Worm (Caenorhabditis elegans) whole organism, early embryonic: ENCODE measurements around the gene arl-5.

Experiments used
- B0310.2 ChIP-seq: sonication (generic microtip); optimal IDR thresholded peaks from 2 replicates; lab custom pipeline; 2016; ENCODE audit warnings: mild to moderate bottlenecking, missing genetic modification characterization, missing compliant biosample characterization
- F13C5.2 ChIP-seq: sonication (generic microtip); optimal IDR thresholded peaks from 2 replicates; lab custom pipeline; 2017; ENCODE audit warnings: mild to moderate bottlenecking, missing genetic modification characterization, inconsistent platforms, missing compliant biosample characterization
- aly-1 ChIP-seq: sonication (generic microtip); optimal IDR thresholded peaks from 2 replicates; lab custom pipeline; 2016; ENCODE audit warnings: missing genetic modification characterization, missing compliant biosample characterization
- ama-1 ChIP-seq: fragments of 150-350 bp; optimal IDR thresholded peaks from 2 replicates; lab custom pipeline; 2014
- ceh-13 ChIP-seq: fragments of 200-800 bp; sonication (Bioruptor generic); optimal IDR thresholded peaks from 2 replicates; lab custom pipeline; 2018; ENCODE audit warnings: mild to moderate bottlenecking, missing genetic modification characterization, missing compliant biosample characterization
- ceh-36 ChIP-seq: sonication (generic microtip); optimal IDR thresholded peaks from 2 replicates; lab custom pipeline; 2016; ENCODE audit warnings: missing genetic modification characterization, inconsistent platforms, missing compliant biosample characterization
- ets-7 ChIP-seq: sonication (generic microtip); optimal IDR thresholded peaks from 2 replicates; lab custom pipeline; 2016; ENCODE audit warnings: missing genotype, missing genetic modification characterization, missing compliant biosample characterization
- flt-1 ChIP-seq: fragments of 200-800 bp; sonication (Bioruptor generic); IDR thresholded peaks from 2 replicates; pipeline ENCODE4 v1.3.6; 2022; ENCODE audit warnings: missing genetic modification characterization, missing compliant biosample characterization
- hmbx-1 ChIP-seq: sonication (generic microtip); optimal IDR thresholded peaks from 2 replicates; lab custom pipeline; 2016; ENCODE audit warnings: mild to moderate bottlenecking, missing genetic modification characterization, missing compliant biosample characterization
- hmg-4 ChIP-seq: fragments of 200-800 bp; sonication (Bioruptor generic); optimal IDR thresholded peaks from 2 replicates; lab custom pipeline; 2018; ENCODE audit warnings: mild to moderate bottlenecking, missing genetic modification characterization, missing compliant biosample characterization
- hnd-1 ChIP-seq: sonication (generic microtip); optimal IDR thresholded peaks from 2 replicates; lab custom pipeline; 2016; ENCODE audit warnings: missing genetic modification characterization, missing compliant biosample characterization
- pes-1 ChIP-seq: fragments of 200-800 bp; sonication (Bioruptor generic); IDR thresholded peaks from 2 replicates; pipeline ENCODE4 v1.3.6; 2022; ENCODE audit warnings: missing genetic modification reagents, missing genetic modification characterization, missing compliant biosample characterization
- scrt-1 ChIP-seq: fragments of 200-800 bp; sonication (Bioruptor generic); IDR thresholded peaks from 2 replicates; pipeline ENCODE4 v1.3.6; 2022; ENCODE audit warnings: missing genetic modification characterization, missing compliant biosample characterization
- sea-1 ChIP-seq: fragments of 200-800 bp; sonication (Bioruptor generic); conservative IDR thresholded peaks from 2 replicates; pipeline ENCODE4 v1.3.6; 2022; ENCODE audit warnings: missing genetic modification characterization, missing compliant biosample characterization
- tbx-11 ChIP-seq: fragments of 200-800 bp; sonication (Bioruptor generic); IDR thresholded peaks from 2 replicates; pipeline ENCODE4 v1.3.6; 2022; ENCODE audit warnings: missing genetic modification characterization, missing compliant biosample characterization
- tbx-37 ChIP-seq: fragments of 200-800 bp; sonication (Bioruptor generic); conservative IDR thresholded peaks from 2 replicates; pipeline ENCODE4 v1.3.6; 2022; ENCODE audit warnings: missing genetic modification reagents, missing genetic modification characterization, missing compliant biosample characterization
- tra-4 ChIP-seq: sonication (generic microtip); optimal IDR thresholded peaks from 2 replicates; lab custom pipeline; 2017; ENCODE audit warnings: missing genetic modification characterization, missing compliant biosample characterization

arl-5 gene

DNA sequence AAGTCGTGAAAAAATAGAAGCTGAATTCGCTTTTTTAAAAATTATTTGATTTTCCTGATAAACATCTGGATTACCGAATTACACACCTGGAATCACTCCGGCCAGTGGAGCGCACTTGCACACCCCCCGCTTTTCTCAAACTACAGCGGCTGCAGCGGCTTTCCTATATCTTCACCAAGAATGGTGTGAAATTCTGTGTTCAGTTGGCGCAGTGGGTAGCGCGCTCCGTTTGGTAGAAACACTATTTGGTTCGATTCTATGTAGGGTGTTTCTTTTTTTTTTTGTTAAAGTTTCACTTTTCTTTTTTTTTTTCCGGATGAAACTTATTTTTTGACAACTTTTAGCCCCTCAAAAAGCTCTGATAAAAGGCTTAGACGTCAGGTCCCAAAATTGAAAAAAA is 26.1 kb downstream of the arl-5 start:
- TF ChIP-seq scrt-1 (GFP tag; lab: Robert Waterston, UW) (peak; percentile 73), tbx-37 (GFP tag; lab: Robert Waterston, UW) (peak; percentile 73), pes-1 (GFP tag; lab: Robert Waterston, UW) (peak; percentile 80), tbx-11 (GFP tag; lab: Robert Waterston, UW) (peak; percentile 74; the same call in 1 of the 2 replicates), flt-1 (GFP tag; lab: Robert Waterston, UW) (peak; percentile 71; the same call in 1 of the 2 replicates)

DNA sequence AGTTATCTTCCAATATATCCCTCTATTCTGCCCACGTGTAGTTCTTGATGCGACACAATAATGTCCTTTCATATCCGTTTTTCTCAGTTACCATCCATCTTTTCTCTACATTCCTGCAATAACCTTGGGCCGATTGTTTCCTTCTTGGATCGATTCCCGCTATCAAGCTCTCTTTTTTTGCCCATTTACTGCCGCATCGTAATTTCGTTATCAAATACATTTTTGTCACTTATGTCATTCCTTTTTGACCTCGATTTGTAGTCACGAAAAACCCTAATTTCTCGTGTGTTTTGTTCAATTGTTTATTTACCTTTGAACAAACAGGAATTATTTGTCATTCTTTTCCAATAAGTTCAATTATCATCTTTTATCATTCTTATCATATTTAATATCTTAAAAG is 26.9 kb downstream of the arl-5 start:
- TF ChIP-seq B0310.2 (tag; lab: Kevin White, UChicago) (no peak), tra-4 (tag; lab: Kevin White, UChicago) (no peak), scrt-1 (GFP tag; lab: Robert Waterston, UW) (no peak), hmbx-1 (tag; lab: Kevin White, UChicago) (no peak), hmg-4 (GFP tag; lab: Kevin White, UChicago) (no peak), F13C5.2 (no peak), ama-1 (lab: Kevin White, UChicago) (no peak), tbx-11 (GFP tag; lab: Robert Waterston, UW) (no peak), flt-1 (GFP tag; lab: Robert Waterston, UW) (no peak), hnd-1 (no peak), ets-7 (tag; lab: Kevin White, UChicago) (no peak), pes-1 (GFP tag; lab: Robert Waterston, UW) (no peak), ceh-13 (GFP tag; lab: Kevin White, UChicago) (no peak), ceh-36 (tag; lab: Kevin White, UChicago) (no peak), aly-1 (tag; lab: Kevin White, UChicago) (no peak), tbx-37 (GFP tag; lab: Robert Waterston, UW) (no peak), sea-1 (GFP tag; lab: Robert Waterston, UW) (no peak)

DNA sequence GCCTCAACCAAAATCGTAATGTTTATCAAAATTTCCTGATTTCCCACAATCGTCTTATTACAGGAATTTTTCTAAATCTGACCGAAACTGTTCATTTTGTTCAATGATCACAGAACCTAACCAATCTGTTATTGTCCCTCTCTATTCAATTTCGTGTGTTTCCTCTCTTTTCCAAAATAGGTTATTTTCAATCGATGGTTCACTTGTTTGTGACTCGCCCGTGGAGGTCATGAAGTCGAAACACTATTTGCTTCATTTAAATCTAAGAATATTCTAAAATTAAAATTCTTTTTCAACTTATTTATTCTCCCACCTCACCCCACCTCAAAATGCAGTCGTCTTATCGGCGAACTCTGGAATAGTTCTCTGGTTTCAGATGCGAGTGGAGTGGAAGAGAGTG is 27.8 kb downstream of the arl-5 start:
- no peak for TF ChIP-seq B0310.2 (tag; lab: Kevin White, UChicago)
- no peak for TF ChIP-seq ama-1 (lab: Kevin White, UChicago)
- no peak for TF ChIP-seq hmg-4 (GFP tag; lab: Kevin White, UChicago)
- no peak for TF ChIP-seq scrt-1 (GFP tag; lab: Robert Waterston, UW)

ce11 chrIII:9851547-9851946 is 28.5 kb downstream of the arl-5 start, which contains the start of gene K11H3.3:
TSS of gene K11H3.3 (plus strand) at chrIII:9851854.
- TF ChIP-seq ets-7 (tag; lab: Kevin White, UChicago) (no peak), ceh-13 (GFP tag; lab: Kevin White, UChicago) (no peak), pes-1 (GFP tag; lab: Robert Waterston, UW) (no peak), tbx-37 (GFP tag; lab: Robert Waterston, UW) (no peak), scrt-1 (GFP tag; lab: Robert Waterston, UW) (no peak), aly-1 (tag; lab: Kevin White, UChicago) (no peak), tbx-11 (GFP tag; lab: Robert Waterston, UW) (no peak), hmg-4 (GFP tag; lab: Kevin White, UChicago) (no peak), sea-1 (GFP tag; lab: Robert Waterston, UW) (no peak), tra-4 (tag; lab: Kevin White, UChicago) (no peak), ama-1 (lab: Kevin White, UChicago) (no peak), F13C5.2 (no peak), ceh-36 (tag; lab: Kevin White, UChicago) (no peak), hmbx-1 (tag; lab: Kevin White, UChicago) (no peak), B0310.2 (tag; lab: Kevin White, UChicago) (no peak), flt-1 (GFP tag; lab: Robert Waterston, UW) (no peak), hnd-1 (no peak)

- TF ChIP-seq hmg-4 (GFP tag; lab: Kevin White, UChicago) (no peak), hmbx-1 (tag; lab: Kevin White, UChicago) (no peak), F13C5.2 (no peak), ama-1 (lab: Kevin White, UChicago) (peak; percentile 35)
These were observed 30.9 kb downstream of the arl-5 start for ce11 chrIII:9853667-9854620.

- TF ChIP-seq B0310.2 (tag; lab: Kevin White, UChicago) (no peak), tra-4 (tag; lab: Kevin White, UChicago) (no peak), tbx-11 (GFP tag; lab: Robert Waterston, UW) (no peak), pes-1 (GFP tag; lab: Robert Waterston, UW) (no peak), hmbx-1 (tag; lab: Kevin White, UChicago) (no peak), F13C5.2 (no peak), hmg-4 (GFP tag; lab: Kevin White, UChicago) (no peak), tbx-37 (GFP tag; lab: Robert Waterston, UW) (no peak), ceh-13 (GFP tag; lab: Kevin White, UChicago) (no peak), sea-1 (GFP tag; lab: Robert Waterston, UW) (no peak), flt-1 (GFP tag; lab: Robert Waterston, UW) (no peak), ama-1 (lab: Kevin White, UChicago) (no peak), hnd-1 (no peak), ceh-36 (tag; lab: Kevin White, UChicago) (no peak), ets-7 (tag; lab: Kevin White, UChicago) (no peak)
These were observed 31.9 kb downstream of the arl-5 start for ce11 chrIII:9854960-9855359.

DNA sequence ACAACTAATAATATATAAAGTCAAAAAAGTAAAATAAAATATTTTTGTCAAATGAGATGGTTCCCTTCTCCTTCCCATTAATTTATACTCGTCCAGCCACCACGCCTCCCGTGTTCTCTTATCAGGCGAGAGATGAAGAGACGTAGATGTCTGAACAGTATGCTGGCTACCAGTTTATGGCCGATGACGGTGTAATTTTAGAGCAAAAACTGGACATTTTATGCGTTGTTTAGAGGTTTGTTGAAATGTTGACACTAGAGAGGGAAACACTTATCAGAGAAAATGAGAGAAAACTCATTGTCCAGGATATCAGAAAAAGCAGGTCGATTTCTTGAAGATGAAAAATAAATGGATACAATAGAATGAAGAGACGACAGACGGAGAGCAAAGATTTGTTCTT is 34.1 kb downstream of the arl-5 start:
- TF ChIP-seq hnd-1 (no peak), tra-4 (tag; lab: Kevin White, UChicago) (no peak), ceh-13 (GFP tag; lab: Kevin White, UChicago) (no peak), hmbx-1 (tag; lab: Kevin White, UChicago) (no peak), pes-1 (GFP tag; lab: Robert Waterston, UW) (no peak), hmg-4 (GFP tag; lab: Kevin White, UChicago) (no peak), tbx-37 (GFP tag; lab: Robert Waterston, UW) (no peak), flt-1 (GFP tag; lab: Robert Waterston, UW) (no peak), F13C5.2 (no peak), scrt-1 (GFP tag; lab: Robert Waterston, UW) (no peak), sea-1 (GFP tag; lab: Robert Waterston, UW) (no peak), ama-1 (lab: Kevin White, UChicago) (no peak), tbx-11 (GFP tag; lab: Robert Waterston, UW) (no peak), B0310.2 (tag; lab: Kevin White, UChicago) (no peak), ceh-36 (tag; lab: Kevin White, UChicago) (no peak), ets-7 (tag; lab: Kevin White, UChicago) (no peak), aly-1 (tag; lab: Kevin White, UChicago) (no peak)
